Worm (Caenorhabditis elegans) whole organism, L1 larva: ENCODE data around the gene lgc-44.

Experiments
- blmp-1 ChIP-seq: fragments of 150-350 bp; optimal IDR thresholded peaks from 2 replicates; lab custom pipeline; 2014; ENCODE audit warnings: missing biosample characterization, missing genetic modification characterization
- ceh-63 ChIP-seq: fragments of 200-800 bp; sonication (Bioruptor generic); optimal IDR thresholded peaks from 2 replicates; lab custom pipeline; 2018; ENCODE audit warnings: mild to moderate bottlenecking, missing genetic modification characterization, missing compliant biosample characterization
- ces-1 ChIP-seq: fragments of 150-350 bp; optimal IDR thresholded peaks from 2 replicates; lab custom pipeline; 2014; ENCODE audit warnings: missing biosample characterization, missing genetic modification reagents, missing genetic modification characterization
- efl-1 ChIP-seq, 4 experiments: fragments of 150-350 bp; optimal IDR thresholded peaks in 3 of 4; peaks in 1 of 4; 1 replicate in 1 of 4; 2 replicates in 3 of 4; lab custom pipeline; 2014; ENCODE audit warnings: missing biosample characterization in 2 of 4, missing genetic modification characterization in 2 of 4, missing genetic modification reagents in 2 of 4
- efl-3 ChIP-seq: fragments of 200-800 bp; sonication (Bioruptor generic); optimal IDR thresholded peaks from 2 replicates; lab custom pipeline; 2018; ENCODE audit warnings: mild to moderate bottlenecking, missing genetic modification characterization, missing compliant biosample characterization
- elt-2 ChIP-seq: sonication (generic microtip); optimal IDR thresholded peaks from 2 replicates; lab custom pipeline; 2016; ENCODE audit warnings: missing genetic modification characterization, mild to moderate bottlenecking, inconsistent platforms, missing compliant biosample characterization, missing genetic modification reagents
- ets-5 ChIP-seq: fragments of 200-800 bp; sonication (Bioruptor generic); IDR thresholded peaks from 2 replicates; pipeline ENCODE4 v1.3.6; 2022; ENCODE audit warnings: missing genetic modification characterization, missing compliant biosample characterization
- fkh-10 ChIP-seq: sonication (generic microtip); optimal IDR thresholded peaks from 2 replicates; lab custom pipeline; 2017; ENCODE audit warnings: missing biosample characterization, missing genetic modification reagents, missing genetic modification characterization
- fkh-8 ChIP-seq: sonication (generic microtip); optimal IDR thresholded peaks from 2 replicates; lab custom pipeline; 2016; ENCODE audit warnings: mild to moderate bottlenecking, missing genetic modification characterization, missing compliant biosample characterization
- grh-1 ChIP-seq: fragments of 200-800 bp; sonication (Bioruptor generic); IDR thresholded peaks from 2 replicates; pipeline ENCODE4 v1.3.6; 2022; ENCODE audit warnings: missing genetic modification reagents, missing genetic modification characterization, missing compliant biosample characterization
- hpl-2 ChIP-seq: fragments of 150-350 bp; optimal IDR thresholded peaks from 2 replicates; lab custom pipeline; 2014; ENCODE audit warnings: missing biosample characterization, missing genetic modification reagents, missing genetic modification characterization
- isw-1 ChIP-seq: fragments of 200-800 bp; sonication (Bioruptor generic); IDR thresholded peaks from 2 replicates; pipeline ENCODE4 v1.3.6; 2022; ENCODE audit warnings: missing genetic modification characterization, missing compliant biosample characterization
- jun-1 ChIP-seq: fragments of 150-350 bp; optimal IDR thresholded peaks from 2 replicates; lab custom pipeline; 2014; ENCODE audit warnings: missing biosample characterization, missing genetic modification reagents, missing genetic modification characterization
- lin-14 ChIP-seq: fragments of 200-800 bp; sonication (Bioruptor generic); optimal IDR thresholded peaks from 2 replicates; lab custom pipeline; 2018; ENCODE audit warnings: mild to moderate bottlenecking, missing genetic modification characterization, moderate library complexity, missing compliant biosample characterization
- lin-15B ChIP-seq: fragments of 150-350 bp; sonication (generic microtip); optimal IDR thresholded peaks from 3 replicates; lab custom pipeline; 2014; ENCODE audit warnings: missing biosample characterization, missing genetic modification characterization
- mab-9 ChIP-seq: fragments of 200-800 bp; sonication (Bioruptor generic); IDR thresholded peaks from 2 replicates; pipeline ENCODE4 v1.3.6; 2022; ENCODE audit warnings: missing genetic modification reagents, missing genetic modification characterization, missing compliant biosample characterization
- mef-2 ChIP-seq: fragments of 150-350 bp; optimal IDR thresholded peaks from 2 replicates; lab custom pipeline; 2014; ENCODE audit warnings: missing biosample characterization, missing genetic modification characterization
- mep-1 ChIP-seq: fragments of 150-350 bp; optimal IDR thresholded peaks from 2 replicates; lab custom pipeline; 2014; ENCODE audit warnings: missing biosample characterization, missing genetic modification characterization
- nhr-12 ChIP-seq: sonication (generic microtip); optimal IDR thresholded peaks from 2 replicates; lab custom pipeline; 2017; ENCODE audit warnings: missing biosample characterization, missing genetic modification characterization
- nhr-19 ChIP-seq: fragments of 200-800 bp; sonication (Bioruptor generic); conservative IDR thresholded peaks from 2 replicates; pipeline ENCODE4 v1.3.6; 2022; ENCODE audit warnings: missing genetic modification characterization, missing compliant biosample characterization
- nhr-20 ChIP-seq: sonication (generic microtip); optimal IDR thresholded peaks from 2 replicates; lab custom pipeline; 2016; ENCODE audit warnings: mild to moderate bottlenecking, missing genetic modification characterization, missing compliant biosample characterization
- nhr-237 ChIP-seq: fragments of 150-350 bp; optimal IDR thresholded peaks from 2 replicates; lab custom pipeline; 2014; ENCODE audit warnings: missing biosample characterization, missing genetic modification characterization
- nhr-28 ChIP-seq: fragments of 150-350 bp; optimal IDR thresholded peaks from 2 replicates; lab custom pipeline; 2014; ENCODE audit warnings: missing biosample characterization, missing genetic modification characterization
- nhr-71 ChIP-seq: sonication (generic microtip); optimal IDR thresholded peaks from 2 replicates; lab custom pipeline; 2016; ENCODE audit warnings: mild to moderate bottlenecking, missing genetic modification characterization, moderate library complexity, missing compliant biosample characterization
- nhr-76 ChIP-seq: sonication (generic microtip); optimal IDR thresholded peaks from 2 replicates; lab custom pipeline; 2017; ENCODE audit warnings: missing biosample characterization, missing genetic modification characterization
- nhr-84 ChIP-seq: sonication (generic microtip); optimal IDR thresholded peaks from 2 replicates; lab custom pipeline; 2017; ENCODE audit warnings: missing biosample characterization, missing genetic modification characterization
- nhr-85 ChIP-seq: sonication (generic microtip); peaks from one replicate; lab custom pipeline; 2016; ENCODE audit warnings: missing genetic modification characterization, inconsistent platforms, missing compliant biosample characterization
- nhr-90 ChIP-seq: sonication (generic microtip); optimal IDR thresholded peaks from 2 replicates; lab custom pipeline; 2016; ENCODE audit warnings: mild to moderate bottlenecking, missing genetic modification characterization, missing compliant biosample characterization; ENCODE audit not compliant: poor library complexity
- pag-3 ChIP-seq: sonication (generic microtip); optimal IDR thresholded peaks from 2 replicates; lab custom pipeline; 2017; ENCODE audit warnings: missing genetic modification characterization, mild to moderate bottlenecking, missing compliant biosample characterization, antibody characterized with exemption, borderline replicate concordance; ENCODE audit not compliant: insufficient read depth
- pqm-1 ChIP-seq: sonication (generic microtip); optimal IDR thresholded peaks from 3 replicates; lab custom pipeline; 2017; ENCODE audit warnings: missing biosample characterization, missing genetic modification characterization
- snpc-4 ChIP-seq: fragments of 150-350 bp; optimal IDR thresholded peaks from 2 replicates; lab custom pipeline; 2014; ENCODE audit warnings: missing biosample characterization, missing genetic modification characterization
- sox-4 ChIP-seq: sonication (generic microtip); optimal IDR thresholded peaks from 2 replicates; lab custom pipeline; 2016; ENCODE audit warnings: missing genetic modification characterization, missing compliant biosample characterization
- sptf-1 ChIP-seq: fragments of 150-350 bp; optimal IDR thresholded peaks from 2 replicates; lab custom pipeline; 2014; ENCODE audit warnings: missing biosample characterization, missing genetic modification characterization
- tlp-1 ChIP-seq: fragments of 150-350 bp; optimal IDR thresholded peaks from 2 replicates; lab custom pipeline; 2014; ENCODE audit warnings: missing biosample characterization, missing genetic modification characterization
- ztf-11 ChIP-seq, 2 experiments: sonication (generic microtip); optimal IDR thresholded peaks; 2 replicates each; lab custom pipeline; 2016 to 2017; ENCODE audit warnings: missing genetic modification characterization in 2 of 2, missing biosample characterization in 1 of 2, missing compliant biosample characterization in 1 of 2

Gene lgc-44

DNA sequence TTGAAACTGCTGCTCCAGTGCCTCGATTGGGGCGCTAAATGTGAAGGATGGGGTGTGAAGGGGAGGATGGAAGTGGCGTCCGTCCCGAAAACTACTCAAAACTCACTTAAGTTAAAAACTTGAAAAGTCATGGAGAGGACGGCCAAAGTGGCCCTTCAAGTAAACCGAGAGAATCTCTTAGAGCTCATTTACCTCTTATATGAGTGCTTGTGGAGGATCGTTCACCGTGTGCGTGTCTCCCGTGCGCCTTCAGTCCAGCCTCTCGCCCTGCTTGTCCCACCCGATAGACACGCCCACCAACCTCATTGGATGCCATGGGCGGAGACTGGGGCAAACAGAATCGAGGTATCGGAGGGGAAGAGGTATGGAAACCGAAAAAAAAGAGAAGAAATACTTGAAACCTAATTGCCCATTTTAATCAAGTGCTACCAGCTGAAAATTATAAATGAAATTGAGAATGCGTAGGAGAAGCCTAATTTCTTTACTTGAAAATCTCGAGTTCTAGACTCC lies 7.5 kb downstream of the lgc-44 start, which contains the start of gene ceh-27:
Gene ceh-27, minus strand, starts transcription at position 228 of the 510 bp plus-strand sequence.
- TF ChIP-seq nhr-76 (tag; lab: Kevin White, UChicago) (no peak), tlp-1 (tag; lab: Kevin White, UChicago) (no peak), nhr-84 (tag; lab: Kevin White, UChicago) (no peak), efl-1 (optimal IDR thresholded peaks at IDR 0.05; lab: Kevin White, UChicago) (no peak), efl-1 (GFP tag; optimal IDR thresholded peaks at IDR 0.05 in 1 of 2; lab: Kevin White, UChicago) (no peak), nhr-71 (tag; lab: Kevin White, UChicago) (no peak), isw-1 (no peak), lin-15B (tag; lab: Kevin White, UChicago) (no peak), ets-5 (GFP tag; lab: Robert Waterston, UW) (no peak), blmp-1 (no peak), nhr-28 (tag; lab: Kevin White, UChicago) (no peak), lin-14 (GFP tag; lab: Kevin White, UChicago) (peak; percentile 36), grh-1 (GFP tag; lab: Robert Waterston, UW) (no peak), nhr-19 (GFP tag; lab: Robert Waterston, UW) (no peak), jun-1 (tag; lab: Kevin White, UChicago) (no peak), ceh-63 (GFP tag; lab: Kevin White, UChicago) (no peak), fkh-10 (GFP tag; lab: Kevin White, UChicago) (peak; percentile 45)

DNA sequence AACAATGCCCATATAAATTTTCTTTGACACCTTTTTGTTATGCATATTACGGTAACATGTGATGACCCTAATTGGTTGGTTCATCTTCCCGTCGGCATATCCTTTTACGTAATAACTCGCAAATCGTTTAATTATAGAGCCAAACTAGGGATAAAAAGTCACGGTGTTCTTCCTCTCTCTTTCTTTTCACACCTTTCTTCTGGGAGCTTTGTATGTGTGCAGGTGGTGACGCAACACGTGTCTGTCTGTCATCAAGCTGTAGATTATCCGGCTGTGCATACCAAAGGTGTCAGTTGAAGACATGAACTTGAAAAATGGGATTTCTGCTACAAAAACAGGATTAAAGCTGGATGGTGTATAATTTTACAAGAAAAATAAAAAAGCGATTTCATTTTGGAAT lies 11.8 kb downstream of the lgc-44 start:
- TF ChIP-seq nhr-237 (tag; lab: Kevin White, UChicago), result no peak
- TF ChIP-seq efl-1 (optimal IDR thresholded peaks at IDR 0.05; lab: Kevin White, UChicago), result no peak
- peak in 1 of 2 experiments; percentile 21 for TF ChIP-seq efl-1 (GFP tag; optimal IDR thresholded peaks at IDR 0.05 in 1 of 2; lab: Kevin White, UChicago)
- TF ChIP-seq, all 84 proteins: peak for 1

DNA sequence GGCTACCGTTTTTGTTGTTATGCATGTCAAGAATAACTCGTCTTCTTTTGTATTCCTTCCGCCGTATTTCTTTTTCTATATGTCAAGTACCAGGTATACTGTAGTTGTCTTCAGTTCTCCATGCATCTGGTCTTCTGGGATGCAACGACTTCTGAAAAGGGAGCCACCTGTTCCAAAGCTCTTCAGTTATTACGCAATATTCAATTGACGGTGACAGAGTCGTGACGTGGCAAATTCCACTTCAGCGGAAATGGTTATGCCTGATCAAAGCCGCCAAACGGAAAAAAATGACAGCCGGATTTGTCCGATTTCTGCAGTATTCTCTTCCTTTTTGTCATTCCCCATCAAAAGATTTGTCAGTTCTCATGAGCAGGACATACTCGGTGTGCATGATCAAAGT lies 15.9 kb downstream of the lgc-44 start:
- TF ChIP-seq nhr-237 (tag; lab: Kevin White, UChicago) (no peak), nhr-90 (tag; lab: Kevin White, UChicago) (no peak), hpl-2 (no peak), ets-5 (GFP tag; lab: Robert Waterston, UW) (no peak), isw-1 (no peak), tlp-1 (tag; lab: Kevin White, UChicago) (no peak), nhr-85 (tag; lab: Kevin White, UChicago) (no peak)

DNA sequence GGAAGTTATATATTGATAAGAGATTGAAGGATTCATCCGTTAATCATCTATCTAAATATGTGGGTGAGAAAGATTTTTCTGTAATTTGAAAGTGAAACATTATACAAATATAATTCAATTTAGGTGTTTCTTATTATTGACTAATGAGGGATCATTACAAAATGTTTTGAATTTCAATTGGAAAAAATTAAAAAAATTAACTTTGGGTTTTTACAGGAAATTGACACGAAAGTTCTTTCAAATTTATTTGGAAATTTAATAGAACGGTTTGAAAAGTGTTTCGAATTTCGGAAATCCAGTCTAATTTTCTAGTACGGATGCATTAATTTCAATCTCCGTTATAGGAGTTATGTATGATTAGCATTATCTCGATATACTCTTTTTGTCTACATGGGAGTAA lies 19.3 kb downstream of the lgc-44 start:
- TF ChIP-seq nhr-28 (tag; lab: Kevin White, UChicago) (no peak), sptf-1 (tag; lab: Kevin White, UChicago) (no peak), nhr-76 (tag; lab: Kevin White, UChicago) (no peak), mef-2 (no peak), isw-1 (no peak), sox-4 (no peak), ets-5 (GFP tag; lab: Robert Waterston, UW) (no peak), efl-1 (optimal IDR thresholded peaks at IDR 0.05; lab: Kevin White, UChicago) (no peak), efl-1 (GFP tag; optimal IDR thresholded peaks at IDR 0.05 in 1 of 2; lab: Kevin White, UChicago) (no peak), ces-1 (no peak), ztf-11 (tag; optimal IDR thresholded peaks at IDR 0.05; lab: Kevin White, UChicago) (no peak), snpc-4 (no peak), pag-3 (tag; lab: Kevin White, UChicago) (no peak)

DNA sequence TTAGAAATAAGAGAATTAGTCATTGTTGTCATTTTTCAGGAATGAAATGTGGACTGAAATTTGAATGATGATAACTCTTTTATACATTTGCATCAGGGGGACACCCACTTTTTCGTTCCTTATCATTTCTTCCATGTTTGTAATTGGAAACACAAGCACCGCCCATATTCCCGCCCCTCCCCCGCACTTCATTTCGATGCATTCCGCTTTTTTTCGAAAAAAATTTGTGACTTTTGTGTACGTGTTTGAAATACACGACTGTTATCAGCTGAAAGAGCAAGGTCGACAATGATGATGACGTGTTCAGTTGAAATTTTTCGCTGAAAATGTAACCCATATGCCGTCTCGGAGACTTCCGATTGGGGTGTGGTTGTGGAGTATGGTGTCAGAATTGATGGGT lies 21.7 kb downstream of the lgc-44 start, which contains the start of gene zip-10:
Gene zip-10, minus strand, starts transcription at position 43 of the 400 bp plus-strand sequence.
- TF ChIP-seq ceh-63 (GFP tag; lab: Kevin White, UChicago), result no peak
- TF ChIP-seq mab-9 (GFP tag; lab: Robert Waterston, UW), result no peak
- no peak for TF ChIP-seq nhr-19 (GFP tag; lab: Robert Waterston, UW)
- TF ChIP-seq jun-1 (tag; lab: Kevin White, UChicago), result peak; percentile 6
- TF ChIP-seq fkh-8 (tag; lab: Kevin White, UChicago), result no peak
- TF ChIP-seq lin-15B (tag; lab: Kevin White, UChicago), result no peak
- no peak for TF ChIP-seq efl-3 (GFP tag; lab: Kevin White, UChicago)
- TF ChIP-seq elt-2 (tag; lab: Kevin White, UChicago), result peak; percentile 95
- TF ChIP-seq nhr-20 (tag; lab: Kevin White, UChicago), result peak; percentile 16
- TF ChIP-seq mep-1 (tag; lab: Kevin White, UChicago), result no peak
- TF ChIP-seq efl-1 (optimal IDR thresholded peaks at IDR 0.05; lab: Kevin White, UChicago), result no peak
- peak in 1 of 2 experiments; percentile 78 for TF ChIP-seq efl-1 (GFP tag; optimal IDR thresholded peaks at IDR 0.05 in 1 of 2; lab: Kevin White, UChicago)
- peak; percentile 57 for TF ChIP-seq pqm-1 (tag; lab: Kevin White, UChicago)
- peak; percentile 8 for TF ChIP-seq lin-14 (GFP tag; lab: Kevin White, UChicago)
- TF ChIP-seq nhr-84 (tag; lab: Kevin White, UChicago), result no peak
- no peak for TF ChIP-seq nhr-12 (tag; lab: Kevin White, UChicago)
